Worm (Caenorhabditis elegans) whole organism, L3 larva: ENCODE data around the gene F42E8.1.

Experiments used
- R02D3.7 ChIP-seq: fragments of 150-350 bp; optimal IDR thresholded peaks from 2 replicates; lab custom pipeline; 2014; ENCODE audit warnings: missing biosample characterization, missing genetic modification characterization
- ZK546.5 ChIP-seq: sonication (generic microtip); optimal IDR thresholded peaks from 2 replicates; lab custom pipeline; 2017; ENCODE audit warnings: missing biosample characterization, missing genetic modification characterization
- ama-1 ChIP-seq: fragments of 150-350 bp; optimal IDR thresholded peaks from 2 replicates; lab custom pipeline; 2018
- ceh-16 ChIP-seq: sonication (generic microtip); optimal IDR thresholded peaks from 2 replicates; lab custom pipeline; 2017; ENCODE audit warnings: missing biosample characterization, missing genetic modification characterization
- ceh-28 ChIP-seq: fragments of 150-350 bp; optimal IDR thresholded peaks from 2 replicates; lab custom pipeline; 2014; ENCODE audit warnings: missing biosample characterization, missing genetic modification reagents, missing genetic modification characterization
- ceh-82 ChIP-seq: fragments of 150-350 bp; optimal IDR thresholded peaks from 2 replicates; lab custom pipeline; 2014; ENCODE audit warnings: missing biosample characterization, missing genetic modification characterization
- ceh-9 ChIP-seq: sonication (generic microtip); optimal IDR thresholded peaks from 2 replicates; lab custom pipeline; 2018; ENCODE audit warnings: missing biosample characterization, missing genetic modification characterization
- daf-12 ChIP-seq: fragments of 150-350 bp; optimal IDR thresholded peaks from 2 replicates; lab custom pipeline; 2014; ENCODE audit warnings: missing biosample characterization, missing genetic modification reagents, missing genetic modification characterization
- egl-27 ChIP-seq: sonication (generic microtip); optimal IDR thresholded peaks from 4 replicates; lab custom pipeline; 2017; ENCODE audit warnings: missing biosample characterization, missing genetic modification reagents, missing genetic modification characterization
- egl-5 ChIP-seq: fragments of 150-350 bp; optimal IDR thresholded peaks from 2 replicates; lab custom pipeline; 2017; ENCODE audit warnings: missing biosample characterization, missing genetic modification reagents, missing genetic modification characterization, inconsistent platforms
- elt-1 ChIP-seq: fragments of 150-350 bp; optimal IDR thresholded peaks from 2 replicates; lab custom pipeline; 2014; ENCODE audit warnings: missing biosample characterization, missing genetic modification characterization
- elt-2 ChIP-seq: sonication (generic microtip); optimal IDR thresholded peaks from 2 replicates; lab custom pipeline; 2016; ENCODE audit warnings: missing genetic modification reagents, mild to moderate bottlenecking, missing genetic modification characterization, missing compliant biosample characterization
- elt-3 ChIP-seq, 3 experiments: fragments of 150-350 bp in 1 of 3; sonication (generic microtip) in 2 of 3; optimal IDR thresholded peaks; 2 replicates in 2 of 3; 4 replicates in 1 of 3; lab custom pipeline; 2014 to 2017; ENCODE audit warnings: missing biosample characterization in 3 of 3, missing genetic modification characterization in 3 of 3
- eor-1 ChIP-seq, 2 experiments: fragments of 150-350 bp; optimal IDR thresholded peaks; 2 replicates each; lab custom pipeline; 2014 to 2018; ENCODE audit warnings: missing biosample characterization in 2 of 2, missing genetic modification characterization in 2 of 2
- fkh-10 ChIP-seq: sonication (generic microtip); optimal IDR thresholded peaks from 2 replicates; lab custom pipeline; 2017; ENCODE audit warnings: missing biosample characterization, missing genetic modification reagents, missing genetic modification characterization
- fos-1 ChIP-seq: fragments of 150-350 bp; optimal IDR thresholded peaks from 2 replicates; lab custom pipeline; 2014; ENCODE audit warnings: missing biosample characterization, missing genetic modification characterization
- hmg-11 ChIP-seq: sonication (generic microtip); optimal IDR thresholded peaks from 2 replicates; lab custom pipeline; 2016; ENCODE audit warnings: missing genetic modification characterization, missing compliant biosample characterization
- jun-1 ChIP-seq: fragments of 150-350 bp; optimal IDR thresholded peaks from 2 replicates; lab custom pipeline; 2014; ENCODE audit warnings: missing biosample characterization, missing genetic modification reagents, missing genetic modification characterization
- lin-15B ChIP-seq: fragments of 150-350 bp; optimal IDR thresholded peaks from 2 replicates; lab custom pipeline; 2014; ENCODE audit warnings: missing biosample characterization, missing genetic modification characterization
- lin-39 ChIP-seq: fragments of 150-350 bp; optimal IDR thresholded peaks from 2 replicates; lab custom pipeline; 2018; ENCODE audit warnings: missing biosample characterization, missing genetic modification reagents, missing genetic modification characterization
- lsy-12 ChIP-seq: sonication (generic microtip); optimal IDR thresholded peaks from 2 replicates; lab custom pipeline; 2016; ENCODE audit warnings: mild to moderate bottlenecking, missing genetic modification characterization, missing compliant biosample characterization
- mdl-1 ChIP-seq: fragments of 150-350 bp; optimal IDR thresholded peaks from 2 replicates; lab custom pipeline; 2014; ENCODE audit warnings: missing biosample characterization, missing genetic modification characterization
- mml-1 ChIP-seq: fragments of 150-350 bp; sonication (generic microtip); optimal IDR thresholded peaks from 3 replicates; lab custom pipeline; 2014; ENCODE audit warnings: missing biosample characterization, missing genetic modification characterization
- nfya-1 ChIP-seq: sonication (generic microtip); optimal IDR thresholded peaks from 2 replicates; lab custom pipeline; 2017; ENCODE audit warnings: missing genetic modification characterization, mild to moderate bottlenecking, missing compliant biosample characterization, antibody characterized with exemption, moderate library complexity; ENCODE audit not compliant: insufficient read depth
- nhr-12 ChIP-seq: fragments of 150-350 bp; optimal IDR thresholded peaks from 2 replicates; lab custom pipeline; 2014; ENCODE audit warnings: missing biosample characterization, missing genetic modification characterization
- nhr-23 ChIP-seq: fragments of 150-350 bp; optimal IDR thresholded peaks from 2 replicates; lab custom pipeline; 2014; ENCODE audit warnings: missing biosample characterization, missing genetic modification reagents, missing genetic modification characterization
- nhr-237 ChIP-seq: fragments of 150-350 bp; optimal IDR thresholded peaks from 2 replicates; lab custom pipeline; 2014; ENCODE audit warnings: missing biosample characterization, missing genetic modification characterization
- nhr-25 ChIP-seq: sonication (generic microtip); optimal IDR thresholded peaks from 2 replicates; lab custom pipeline; 2017; ENCODE audit warnings: missing biosample characterization, missing genetic modification characterization
- nhr-28 ChIP-seq: fragments of 150-350 bp; optimal IDR thresholded peaks from 2 replicates; lab custom pipeline; 2014; ENCODE audit warnings: missing biosample characterization, missing genetic modification characterization
- nhr-43 ChIP-seq: sonication (generic microtip); optimal IDR thresholded peaks from 2 replicates; lab custom pipeline; 2016; ENCODE audit warnings: mild to moderate bottlenecking, missing genetic modification characterization, missing compliant biosample characterization; ENCODE audit not compliant: poor library complexity, severe bottlenecking
- nhr-67 ChIP-seq: fragments of 150-350 bp; optimal IDR thresholded peaks from 2 replicates; lab custom pipeline; 2014; ENCODE audit warnings: missing biosample characterization, missing genetic modification characterization
- nhr-76 ChIP-seq: fragments of 150-350 bp; sonication (generic microtip); optimal IDR thresholded peaks from 5 replicates; lab custom pipeline; 2014; ENCODE audit warnings: missing biosample characterization, missing genetic modification characterization
- nhr-77 ChIP-seq: fragments of 150-350 bp; optimal IDR thresholded peaks from 2 replicates; lab custom pipeline; 2014; ENCODE audit warnings: missing biosample characterization, missing genetic modification characterization
- pha-4 ChIP-seq: fragments of 150-350 bp; optimal IDR thresholded peaks from 2 replicates; lab custom pipeline; 2014; ENCODE audit warnings: missing biosample characterization, missing genetic modification reagents, missing genetic modification characterization
- pqm-1 ChIP-seq: fragments of 150-350 bp; optimal IDR thresholded peaks from 2 replicates; lab custom pipeline; 2017; ENCODE audit warnings: missing biosample characterization, missing genetic modification characterization, inconsistent platforms
- sea-2 ChIP-seq: fragments of 150-350 bp; sonication (generic microtip); optimal IDR thresholded peaks from 4 replicates; lab custom pipeline; 2014; ENCODE audit warnings: missing biosample characterization, missing genetic modification reagents, missing genetic modification characterization
- skn-1 ChIP-seq: fragments of 150-350 bp; optimal IDR thresholded peaks from 2 replicates; lab custom pipeline; 2014; ENCODE audit warnings: missing biosample characterization, missing genetic modification characterization
- snpc-4 ChIP-seq: fragments of 150-350 bp; optimal IDR thresholded peaks from 2 replicates; lab custom pipeline; 2014; ENCODE audit warnings: missing biosample characterization, missing genetic modification characterization
- tbx-2 ChIP-seq: sonication (generic microtip); optimal IDR thresholded peaks from 2 replicates; lab custom pipeline; 2016; ENCODE audit warnings: mild to moderate bottlenecking, missing genetic modification characterization, missing compliant biosample characterization
- unc-39 ChIP-seq: sonication (generic microtip); optimal IDR thresholded peaks from 4 replicates; lab custom pipeline; 2017; ENCODE audit warnings: missing biosample characterization, missing genetic modification characterization
- unc-62 ChIP-seq: fragments of 150-350 bp; sonication (generic microtip); optimal IDR thresholded peaks from 4 replicates; lab custom pipeline; 2014; ENCODE audit warnings: missing biosample characterization, missing genetic modification reagents, missing genetic modification characterization
- zag-1 ChIP-seq: fragments of 150-350 bp; optimal IDR thresholded peaks from 2 replicates; lab custom pipeline; 2014; ENCODE audit warnings: missing biosample characterization, missing genetic modification characterization
- ztf-11 ChIP-seq: fragments of 150-350 bp; optimal IDR thresholded peaks from 2 replicates; lab custom pipeline; 2014; ENCODE audit warnings: missing biosample characterization, missing genetic modification characterization

The F42E8.1 gene

ce11 chrV:13083751-13084672 lies 22.1 kb downstream of the F42E8.1 start:
- peak; percentile 35 for TF ChIP-seq lin-39 (tag; lab: Kevin White, UChicago)
- TF ChIP-seq nhr-76 (tag; lab: Kevin White, UChicago): no peak
- no peak for TF ChIP-seq tbx-2 (tag; lab: Kevin White, UChicago)
- TF ChIP-seq zag-1 (tag; lab: Kevin White, UChicago): no peak
- TF ChIP-seq eor-1 (tag; optimal IDR thresholded peaks at IDR 0.05; lab: Kevin White, UChicago): no peak
- TF ChIP-seq snpc-4 (tag; lab: Kevin White, UChicago): peak; percentile 3
- no peak for TF ChIP-seq nhr-237
- TF ChIP-seq nhr-25 (tag; lab: Kevin White, UChicago): no peak
- TF ChIP-seq elt-2: peak; percentile 32
- TF ChIP-seq nhr-77 (tag; lab: Kevin White, UChicago): no peak
- no peak for TF ChIP-seq pha-4 (tag; lab: Kevin White, UChicago)

ce11 chrV:13085227-13085640 lies 23.3 kb downstream of the F42E8.1 start:
- TF ChIP-seq elt-1 (tag; lab: Kevin White, UChicago) (no peak), ZK546.5 (tag; lab: Kevin White, UChicago) (no peak), fos-1 (tag; lab: Kevin White, UChicago) (no peak), unc-39 (tag; lab: Kevin White, UChicago) (no peak), nhr-76 (tag; lab: Kevin White, UChicago) (no peak), egl-5 (no peak), nhr-12 (tag; lab: Kevin White, UChicago) (no peak), nhr-77 (tag; lab: Kevin White, UChicago) (no peak), jun-1 (tag; lab: Kevin White, UChicago) (peak; percentile 36), nhr-43 (tag; lab: Kevin White, UChicago) (no peak), elt-2 (peak; percentile 88), ceh-16 (no peak), mdl-1 (tag; lab: Kevin White, UChicago) (no peak), lin-15B (no peak), ceh-82 (tag; lab: Kevin White, UChicago) (no peak), nhr-23 (peak; percentile 43), ztf-11 (tag; lab: Kevin White, UChicago) (no peak), nhr-28 (no peak), nhr-67 (tag; lab: Kevin White, UChicago) (no peak), ceh-9 (tag; lab: Kevin White, UChicago) (no peak), egl-27 (tag; lab: Kevin White, UChicago) (no peak), hmg-11 (no peak), daf-12 (tag; lab: Kevin White, UChicago) (no peak), snpc-4 (tag; lab: Kevin White, UChicago) (no peak), pqm-1 (tag; lab: Kevin White, UChicago) (peak; percentile 65), elt-3 (tag; optimal IDR thresholded peaks at IDR 0.05; lab: Kevin White, UChicago) (peak in 1 of 3 experiments; percentile 5), ama-1 (no peak)

ce11 chrV:13085917-13086552 lies 24.1 kb downstream of the F42E8.1 start:
- TF ChIP-seq nhr-25 (tag; lab: Kevin White, UChicago) (peak; percentile 29), lin-39 (tag; lab: Kevin White, UChicago) (peak; percentile 87), tbx-2 (tag; lab: Kevin White, UChicago) (peak; percentile 23), R02D3.7 (tag; lab: Kevin White, UChicago) (peak; percentile 48), hmg-11 (peak; percentile 90), nhr-43 (tag; lab: Kevin White, UChicago) (peak; percentile 46), ceh-28 (tag; lab: Kevin White, UChicago) (peak; percentile 24), mdl-1 (tag; lab: Kevin White, UChicago) (peak; percentile 25), unc-62 (GFP tag; lab: Kevin White, UChicago) (peak; percentile 93), egl-5 (peak; percentile 3), pqm-1 (tag; lab: Kevin White, UChicago) (peak; percentile 37), ZK546.5 (tag; lab: Kevin White, UChicago) (no peak), ceh-82 (tag; lab: Kevin White, UChicago) (peak; percentile 2), snpc-4 (tag; lab: Kevin White, UChicago) (peak; percentile 61), fkh-10 (GFP tag; lab: Kevin White, UChicago) (no peak), elt-2 (peak; percentile 67), nhr-67 (tag; lab: Kevin White, UChicago) (no peak), skn-1 (peak; percentile 4), sea-2 (GFP tag; lab: Kevin White, UChicago) (no peak), elt-3 (tag; optimal IDR thresholded peaks at IDR 0.05; lab: Kevin White, UChicago) (no peak), nhr-23 (peak; percentile 17), lsy-12 (tag; lab: Kevin White, UChicago) (peak; percentile 26), zag-1 (tag; lab: Kevin White, UChicago) (no peak), jun-1 (tag; lab: Kevin White, UChicago) (no peak), pha-4 (tag; lab: Kevin White, UChicago) (peak; percentile 71), elt-1 (tag; lab: Kevin White, UChicago) (peak; percentile 4), nhr-77 (tag; lab: Kevin White, UChicago) (no peak), nfya-1 (tag; lab: Kevin White, UChicago) (peak; percentile 77), mml-1 (tag; lab: Kevin White, UChicago) (no peak), ama-1 (peak; percentile 75), lin-15B (peak; percentile 48)
